Fruit fly (Drosophila melanogaster): ENCODE results near the gene Ac76E.
A peak's percentile ranks its signal among the peaks of the same experiment; 100 is the strongest.

Ac76E gene

dm6 chr3L:19961805-19962204 lies 22.7 kb downstream of the Ac76E start:
- TF ChIP-seq Lpt (GFP tag; optimal IDR thresholded peaks at IDR 0.05) = no peak
- no peak for TF ChIP-seq CG6276 (GFP tag; optimal IDR thresholded peaks at IDR 0.05)
- no peak for TF ChIP-seq vri (GFP tag; optimal IDR thresholded peaks at IDR 0.05)
- TF ChIP-seq Blimp-1 (GFP tag; optimal IDR thresholded peaks at IDR 0.05) = no peak
- TF ChIP-seq CG34406 (GFP tag; optimal IDR thresholded peaks at IDR 0.05) = no peak
- TF ChIP-seq Ets96B (tag; optimal IDR thresholded peaks at IDR 0.05) = peak; percentile 51
- TF ChIP-seq Hr4 (GFP tag; optimal IDR thresholded peaks at IDR 0.05) = peak; percentile 39
- peak; percentile 2 for TF ChIP-seq CG6808 (GFP tag; optimal IDR thresholded peaks at IDR 0.05)
- no peak for TF ChIP-seq CG11762 (GFP tag; optimal IDR thresholded peaks at IDR 0.05; ENCODE audit: insufficient read depth)
- no peak for TF ChIP-seq topi (GFP tag; optimal IDR thresholded peaks at IDR 0.05)
- peak; percentile 14 for TF ChIP-seq acj6 (GFP tag; optimal IDR thresholded peaks at IDR 0.05)
- no peak for TF ChIP-seq Gug (GFP tag; IDR thresholded peaks at IDR 0.05)
- no peak for TF ChIP-seq CG8319 (GFP tag; optimal IDR thresholded peaks at IDR 0.05)
- TF ChIP-seq CG15336 (GFP tag; IDR thresholded peaks at IDR 0.05) = no peak
- TF ChIP-seq pdm3 (GFP tag; optimal IDR thresholded peaks at IDR 0.05) = peak; percentile 39
- peak; percentile 23 for TF ChIP-seq Met (GFP tag; optimal IDR thresholded peaks at IDR 0.05)
- TF ChIP-seq svp (GFP tag) = peak; percentile 41
- no peak for TF ChIP-seq CG1621 (tag; optimal IDR thresholded peaks at IDR 0.05)
- peak; percentile 44; the same call in 2 of the 3 replicates for TF ChIP-seq CG8119 (GFP tag; IDR thresholded peaks at IDR 0.05)
- peak; percentile 28 for TF ChIP-seq CG8632 (GFP tag; optimal IDR thresholded peaks at IDR 0.05)
- TF ChIP-seq CG32006 (GFP tag; optimal IDR thresholded peaks at IDR 0.05) = peak; percentile 25
- TF ChIP-seq Eip78C (GFP tag) = peak; percentile 75
- TF ChIP-seq Sox102F (GFP tag; optimal IDR thresholded peaks at IDR 0.05) = peak; percentile 7
- no peak for TF ChIP-seq fd85E (GFP tag; optimal IDR thresholded peaks at IDR 0.05)
- TF ChIP-seq Hr38 (GFP tag; optimal IDR thresholded peaks at IDR 0.05) = no peak
- peak; percentile 1 for TF ChIP-seq CG31627 (GFP tag; optimal IDR thresholded peaks at IDR 0.05)
- TF ChIP-seq dac (GFP tag; optimal IDR thresholded peaks at IDR 0.05) = no peak
- TF ChIP-seq CG6163 (GFP tag; IDR thresholded peaks at IDR 0.05) = no peak
- no peak for TF ChIP-seq CG3032 (tag; optimal IDR thresholded peaks at IDR 0.05)
- TF ChIP-seq Eip93F (GFP tag; optimal IDR thresholded peaks at IDR 0.05) = no peak
- TF ChIP-seq CG10669 (GFP tag; optimal IDR thresholded peaks at IDR 0.05) = no peak
- TF ChIP-seq fd59A (GFP tag; optimal IDR thresholded peaks at IDR 0.05) = peak; percentile 44
- no peak for TF ChIP-seq CG6854 (GFP tag; optimal IDR thresholded peaks at IDR 0.05)
- peak; percentile 28 for TF ChIP-seq net (GFP tag; optimal IDR thresholded peaks at IDR 0.05)
- no peak for TF ChIP-seq Sox15 (GFP tag; optimal IDR thresholded peaks at IDR 0.05)
- TF ChIP-seq CG6792 (GFP tag; optimal IDR thresholded peaks at IDR 0.05) = peak; percentile 17
- TF ChIP-seq CG11902 (GFP tag; optimal IDR thresholded peaks at IDR 0.05) = no peak
- peak; percentile 36 for TF ChIP-seq achi (GFP tag; optimal IDR thresholded peaks at IDR 0.05)
- TF ChIP-seq CG3919 (GFP tag; optimal IDR thresholded peaks at IDR 0.05) = no peak
- TF ChIP-seq CG11294 (GFP tag; IDR thresholded peaks at IDR 0.05) = no peak
- peak; percentile 36 for TF ChIP-seq CG10631 (GFP tag; optimal IDR thresholded peaks at IDR 0.05)
- peak; percentile 20 for TF ChIP-seq dsx (GFP tag; optimal IDR thresholded peaks at IDR 0.05; ENCODE audit: poor library complexity, severe bottlenecking)
- peak; percentile 40 for TF ChIP-seq spab (GFP tag; optimal IDR thresholded peaks at IDR 0.05)
- peak; percentile 12 for TF ChIP-seq OdsH (GFP tag; optimal IDR thresholded peaks at IDR 0.05)
- no peak for TF ChIP-seq CG4318 (GFP tag; optimal IDR thresholded peaks at IDR 0.05)
- TF ChIP-seq salr (GFP tag; optimal IDR thresholded peaks at IDR 0.05) = no peak
- TF ChIP-seq Smox (GFP tag; optimal IDR thresholded peaks at IDR 0.05) = no peak
- TF ChIP-seq esn (GFP tag; optimal IDR thresholded peaks at IDR 0.05) = no peak
- TF ChIP-seq Sox14 (GFP tag; optimal IDR thresholded peaks at IDR 0.05) = peak; percentile 5
- TF ChIP-seq ss (GFP tag; optimal IDR thresholded peaks at IDR 0.05) = peak in 1 of 2 experiments; percentile 51
- no peak for TF ChIP-seq CG7368 (GFP tag; optimal IDR thresholded peaks at IDR 0.05)
- TF ChIP-seq lz (GFP tag; optimal IDR thresholded peaks at IDR 0.05) = peak; percentile 15
- TF ChIP-seq Eip75B (GFP tag; optimal IDR thresholded peaks at IDR 0.05) = no peak

All from whole organism, prepupa.